Fruit fly (Drosophila melanogaster) whole organism, adult: ENCODE results near the gene dpy.

Source experiments
- CG11617 ChIP-seq: fragments of 200-800 bp; sonication (Bioruptor generic); optimal IDR thresholded peaks from 2 replicates; lab custom pipeline; 2017; ENCODE audit warnings: mild to moderate bottlenecking, missing biosample characterization, missing genetic modification reagents, missing genetic modification characterization
- CG12768 ChIP-seq: fragments of 200-800 bp; sonication (Bioruptor generic); optimal IDR thresholded peaks from 2 replicates; lab custom pipeline; 2017; ENCODE audit warnings: missing biosample characterization, missing genetic modification characterization, mild to moderate bottlenecking, moderate library complexity, missing genetic modification reagents
- CG14711 ChIP-seq: fragments of 200-800 bp; sonication (Bioruptor generic); optimal IDR thresholded peaks from 2 replicates; lab custom pipeline; 2018; ENCODE audit warnings: missing biosample characterization, mild to moderate bottlenecking, missing genetic modification characterization, moderate library complexity
- CG1620 ChIP-seq: fragments of 200-800 bp; sonication (Bioruptor generic); optimal IDR thresholded peaks from 2 replicates; lab custom pipeline; 2016; ENCODE audit warnings: missing biosample characterization, missing genetic modification characterization
- CG33017 ChIP-seq: fragments of 200-800 bp; sonication (Bioruptor generic); optimal IDR thresholded peaks from 2 replicates; lab custom pipeline; 2018; ENCODE audit warnings: missing biosample characterization, mild to moderate bottlenecking, missing genetic modification characterization, moderate library complexity
- CG5204 ChIP-seq: fragments of 200-800 bp; sonication (Bioruptor generic); optimal IDR thresholded peaks from 2 replicates; lab custom pipeline; 2016; ENCODE audit warnings: missing biosample characterization, missing genetic modification characterization
- CG7045 ChIP-seq: fragments of 200-800 bp; sonication (Bioruptor generic); optimal IDR thresholded peaks from 2 replicates; lab custom pipeline; 2017; ENCODE audit warnings: missing biosample characterization, mild to moderate bottlenecking, missing genetic modification characterization
- CG7101 ChIP-seq: fragments of 200-800 bp; sonication (Bioruptor generic); optimal IDR thresholded peaks from 2 replicates; lab custom pipeline; 2018; ENCODE audit warnings: missing biosample characterization, mild to moderate bottlenecking, missing genetic modification characterization, moderate library complexity
- Clk ChIP-seq: fragments of 200-800 bp; sonication (Bioruptor generic); optimal IDR thresholded peaks from 2 replicates; lab custom pipeline; 2017; ENCODE audit warnings: missing biosample characterization, missing genetic modification characterization
- Crg-1 ChIP-seq: fragments of 200-800 bp; sonication (Bioruptor generic); optimal IDR thresholded peaks from 2 replicates; lab custom pipeline; 2016; ENCODE audit warnings: missing biosample characterization, missing genetic modification characterization
- Hr96 ChIP-seq: fragments of 200-800 bp; sonication (Bioruptor generic); optimal IDR thresholded peaks from 2 replicates; lab custom pipeline; 2016; ENCODE audit warnings: missing biosample characterization, missing genetic modification characterization
- Mnt ChIP-seq: fragments of 200-800 bp; sonication (Bioruptor generic); optimal IDR thresholded peaks from 2 replicates; lab custom pipeline; 2016; ENCODE audit warnings: missing biosample characterization, mild to moderate bottlenecking, missing genetic modification characterization
- bab1 ChIP-seq: fragments of 200-800 bp; sonication (Bioruptor generic); optimal IDR thresholded peaks from 3 replicates; lab custom pipeline; 2019; ENCODE audit warnings: missing biosample characterization, mild to moderate bottlenecking, missing genetic modification characterization, moderate library complexity
- cic ChIP-seq: fragments of 200-800 bp; sonication (Bioruptor generic); optimal IDR thresholded peaks from 2 replicates; lab custom pipeline; 2017; ENCODE audit warnings: missing biosample characterization, mild to moderate bottlenecking, missing genetic modification characterization, moderate library complexity
- cnc ChIP-seq, 2 experiments: fragments of >200 bp; optimal IDR thresholded peaks; 2 replicates each; lab custom pipeline; 2017
- kay ChIP-seq: fragments of 200-800 bp; sonication (Bioruptor generic); peaks from one replicate; lab custom pipeline; 2016; ENCODE audit warnings: missing biosample characterization, missing genetic modification characterization, borderline replicate concordance
- ovo ChIP-seq: fragments of 200-800 bp; sonication (Bioruptor generic); optimal IDR thresholded peaks from 2 replicates; lab custom pipeline; 2016; ENCODE audit warnings: missing biosample characterization, missing genetic modification characterization
- pad ChIP-seq: fragments of 200-800 bp; sonication (Bioruptor generic); optimal IDR thresholded peaks from 3 replicates; lab custom pipeline; 2017; ENCODE audit warnings: missing biosample characterization, missing genetic modification characterization, mild to moderate bottlenecking, moderate library complexity, missing genetic modification reagents
- tj ChIP-seq: fragments of 200-800 bp; sonication (Bioruptor generic); optimal IDR thresholded peaks from 3 replicates; lab custom pipeline; 2017; ENCODE audit warnings: missing biosample characterization, mild to moderate bottlenecking, missing genetic modification characterization, moderate library complexity
- toe ChIP-seq: fragments of 200-800 bp; sonication (Bioruptor generic); optimal IDR thresholded peaks from 2 replicates; lab custom pipeline; 2016; ENCODE audit warnings: missing biosample characterization, missing genetic modification characterization

Gene dpy

DNA sequence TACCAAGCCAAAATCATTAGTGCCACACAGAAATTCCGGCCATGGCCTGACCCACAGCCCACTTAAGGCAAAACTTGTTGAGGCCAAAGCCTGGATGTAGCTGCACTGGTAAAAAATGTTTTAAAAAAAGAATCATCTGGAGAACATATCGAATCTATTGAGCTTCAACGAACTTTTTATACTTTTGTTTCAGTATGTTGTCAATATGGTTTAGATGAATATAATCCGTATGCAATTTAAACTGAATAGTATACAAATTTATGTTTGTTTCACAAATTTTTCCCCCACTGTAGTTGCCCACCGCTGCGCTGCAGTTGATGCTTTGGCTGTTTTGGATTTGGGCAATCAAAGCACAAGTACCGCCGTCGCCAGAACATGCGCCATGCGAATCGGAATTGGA is 21.3 kb upstream of the dpy start:
- no peak for TF ChIP-seq CG7045
- TF ChIP-seq toe (GFP tag; lab: Kevin White, UChicago) = no peak
- no peak for TF ChIP-seq CG12768 (GFP tag; lab: Kevin White, UChicago)
- TF ChIP-seq CG11617 (GFP tag; lab: Kevin White, UChicago) = no peak

DNA sequence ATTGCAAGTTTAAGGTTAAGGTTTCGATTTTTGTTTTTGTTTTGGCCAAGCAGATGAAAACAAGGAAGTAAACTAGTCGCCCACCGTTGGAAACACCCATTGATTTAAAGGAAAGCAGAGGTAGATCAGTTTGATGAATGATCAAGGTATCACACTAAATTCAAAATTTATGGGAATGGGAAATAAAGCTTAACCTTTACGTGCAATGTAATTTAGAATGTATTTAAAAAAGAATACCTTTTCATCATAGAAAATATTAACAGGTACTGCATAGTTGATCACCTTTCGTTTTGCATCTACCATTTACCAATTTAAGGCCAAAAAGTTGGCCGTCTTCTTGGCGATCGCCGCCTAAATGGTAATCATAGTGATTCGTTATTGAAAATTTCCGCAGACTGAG is 18.9 kb upstream of the dpy start:
- TF ChIP-seq Mnt (GFP tag; lab: Kevin White, UChicago) = no peak
- TF ChIP-seq CG1620 (GFP tag; lab: Kevin White, UChicago) = no peak
- TF ChIP-seq Hr96 (GFP tag; lab: Kevin White, UChicago) = no peak
- no peak for TF ChIP-seq CG33017 (tag; lab: Kevin White, UChicago)
- TF ChIP-seq CG5204 = no peak
- no peak for TF ChIP-seq cic (GFP tag; lab: Kevin White, UChicago)

DNA sequence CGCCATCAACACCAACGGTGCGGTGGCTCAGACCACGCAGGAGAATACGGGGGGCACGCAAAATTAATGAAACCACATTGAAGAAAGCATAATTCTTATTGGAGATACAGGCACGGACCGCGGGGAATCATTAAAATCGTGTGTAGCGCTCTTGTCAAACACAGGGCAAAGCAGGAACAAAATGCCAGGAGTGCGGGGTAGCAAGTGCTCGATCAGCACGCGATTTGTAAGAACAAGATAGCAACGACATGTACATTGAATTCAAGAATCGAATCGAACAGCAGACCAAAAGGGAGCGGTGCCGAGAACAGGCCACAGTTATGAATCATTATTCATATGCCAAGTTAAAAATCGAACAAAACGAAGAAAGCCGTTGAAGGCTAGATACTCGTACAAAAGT is 12.9 kb upstream of the dpy start:
- TF ChIP-seq ovo (GFP tag; lab: Kevin White, UChicago) (no peak), tj (GFP tag; lab: Kevin White, UChicago) (no peak), CG5204 (no peak), Mnt (GFP tag; lab: Kevin White, UChicago) (no peak), pad (GFP tag; lab: Kevin White, UChicago) (no peak), CG12768 (GFP tag; lab: Kevin White, UChicago) (no peak), kay (GFP tag; lab: Kevin White, UChicago) (no peak), cnc (optimal IDR thresholded peaks at IDR 0.05; lab: Kevin White, UChicago) (no peak)

DNA sequence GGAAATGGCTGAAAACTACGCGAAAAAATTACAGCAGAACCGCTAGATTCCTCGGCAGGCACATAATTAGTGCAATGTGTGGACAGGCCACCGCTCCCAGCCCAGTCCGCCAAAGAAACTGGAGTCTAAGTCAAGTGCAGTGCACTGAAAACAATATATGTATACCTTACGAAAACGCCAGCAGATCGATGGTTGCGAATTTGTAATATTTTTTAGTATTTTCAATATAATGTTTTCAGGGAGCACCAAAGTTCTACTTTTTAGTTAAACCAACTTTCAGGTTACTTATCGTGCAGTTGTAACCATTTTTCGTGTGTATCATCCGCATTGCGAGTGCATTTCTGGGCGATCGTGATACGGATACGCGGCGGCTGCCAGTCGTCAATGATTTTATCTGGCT is 7.8 kb upstream of the dpy start:
- TF ChIP-seq toe (GFP tag; lab: Kevin White, UChicago) (no peak), CG5204 (no peak), cic (GFP tag; lab: Kevin White, UChicago) (no peak), CG12768 (GFP tag; lab: Kevin White, UChicago) (no peak), Clk (no peak), Crg-1 (no peak)

DNA sequence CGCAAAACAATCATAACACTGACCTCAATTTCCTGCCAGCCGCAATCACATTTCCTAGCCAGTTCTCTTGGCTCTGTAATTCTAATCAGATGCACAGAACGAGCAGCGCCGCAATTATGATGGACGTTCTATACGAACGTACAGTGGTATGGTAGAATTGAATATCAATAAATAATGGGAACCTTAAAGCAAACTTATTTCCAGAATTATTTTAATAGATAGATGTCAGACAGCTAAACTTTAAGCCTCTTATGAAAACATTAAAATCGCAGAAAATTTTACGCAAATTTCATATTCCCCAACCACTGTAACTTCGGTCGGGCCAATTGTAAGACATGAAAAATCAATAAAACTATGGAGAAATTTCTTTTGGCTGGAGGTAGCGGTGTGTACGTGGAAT is 5.1 kb upstream of the dpy start:
- TF ChIP-seq bab1 (GFP tag; lab: Kevin White, UChicago) (no peak), ovo (GFP tag; lab: Kevin White, UChicago) (no peak), pad (GFP tag; lab: Kevin White, UChicago) (no peak), toe (GFP tag; lab: Kevin White, UChicago) (no peak), CG7045 (no peak), CG11617 (GFP tag; lab: Kevin White, UChicago) (no peak), CG33017 (tag; lab: Kevin White, UChicago) (no peak), CG1620 (GFP tag; lab: Kevin White, UChicago) (no peak), CG12768 (GFP tag; lab: Kevin White, UChicago) (no peak), cnc (optimal IDR thresholded peaks at IDR 0.05; lab: Kevin White, UChicago) (no peak), CG14711 (no peak), cic (GFP tag; lab: Kevin White, UChicago) (no peak), CG5204 (no peak), Hr96 (GFP tag; lab: Kevin White, UChicago) (no peak), tj (GFP tag; lab: Kevin White, UChicago) (no peak), CG7101 (no peak), Clk (no peak), Mnt (GFP tag; lab: Kevin White, UChicago) (no peak), kay (GFP tag; lab: Kevin White, UChicago) (no peak)

DNA sequence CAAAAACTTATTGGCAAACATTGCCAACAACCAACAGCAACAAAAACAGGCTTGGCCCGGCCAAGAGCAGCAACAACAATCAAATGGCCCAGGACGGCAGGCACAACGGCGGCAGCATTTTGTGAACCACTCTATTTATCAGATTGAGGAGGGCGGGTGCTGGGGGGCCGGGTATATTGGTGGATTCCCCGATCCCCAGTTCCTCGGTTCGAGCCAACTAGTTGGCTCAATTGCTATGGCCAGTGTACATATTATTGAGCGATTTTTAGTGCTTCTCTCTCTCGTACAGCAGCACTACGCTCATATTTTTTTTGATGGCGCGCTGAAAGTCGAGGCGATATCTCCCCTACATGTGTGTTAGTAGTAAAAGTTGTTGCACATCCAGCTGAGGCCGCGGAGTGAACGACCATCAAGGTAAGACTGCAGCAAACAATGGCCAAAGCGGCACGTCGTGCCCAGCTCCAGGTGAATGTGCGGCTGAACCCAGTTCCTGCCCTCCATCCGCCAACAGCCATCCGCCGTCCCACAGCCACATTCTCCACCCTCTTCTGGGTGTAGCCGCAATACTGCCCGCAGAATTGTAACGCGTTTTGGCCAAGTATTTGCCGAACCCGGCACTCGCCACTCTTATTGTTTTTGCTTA is 14.2 kb downstream of the dpy start:
- TF ChIP-seq CG14711 (no peak), cnc (optimal IDR thresholded peaks at IDR 0.05; lab: Kevin White, UChicago) (no peak), CG12768 (GFP tag; lab: Kevin White, UChicago) (no peak), CG7101 (no peak), Hr96 (GFP tag; lab: Kevin White, UChicago) (no peak), pad (GFP tag; lab: Kevin White, UChicago) (no peak), Crg-1 (no peak), CG5204 (no peak), Clk (no peak), CG7045 (no peak), toe (GFP tag; lab: Kevin White, UChicago) (no peak), CG1620 (GFP tag; lab: Kevin White, UChicago) (no peak), kay (GFP tag; lab: Kevin White, UChicago) (no peak), tj (GFP tag; lab: Kevin White, UChicago) (no peak), bab1 (GFP tag; lab: Kevin White, UChicago) (no peak), cic (GFP tag; lab: Kevin White, UChicago) (no peak), Mnt (GFP tag; lab: Kevin White, UChicago) (no peak), CG33017 (tag; lab: Kevin White, UChicago) (no peak), ovo (GFP tag; lab: Kevin White, UChicago) (no peak), CG11617 (GFP tag; lab: Kevin White, UChicago) (no peak)

DNA sequence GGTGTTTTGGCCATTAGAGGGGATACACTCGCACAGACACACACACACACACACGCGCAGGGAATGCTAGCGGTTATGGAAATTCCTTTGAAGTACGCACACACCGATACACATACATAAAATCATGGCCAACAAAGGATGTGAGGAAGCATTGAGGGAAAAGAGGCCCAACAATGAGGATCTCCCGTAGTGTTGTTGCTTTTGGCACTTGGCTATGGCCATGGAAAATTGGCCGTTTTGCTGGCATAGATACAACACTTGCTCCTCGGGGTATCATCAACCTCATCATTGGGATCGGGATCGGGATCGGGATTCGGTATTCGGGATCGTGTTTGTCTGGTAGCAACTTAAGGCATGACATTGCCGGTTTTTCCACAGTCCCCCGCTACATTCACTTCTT is 16.5 kb downstream of the dpy start:
- no peak for TF ChIP-seq cnc (optimal IDR thresholded peaks at IDR 0.05; lab: Kevin White, UChicago)
- no peak for TF ChIP-seq CG33017 (tag; lab: Kevin White, UChicago)
- no peak for TF ChIP-seq CG5204
- no peak for TF ChIP-seq Mnt (GFP tag; lab: Kevin White, UChicago)
- TF ChIP-seq CG12768 (GFP tag; lab: Kevin White, UChicago) = no peak
- TF ChIP-seq CG11617 (GFP tag; lab: Kevin White, UChicago) = no peak
- no peak for TF ChIP-seq Hr96 (GFP tag; lab: Kevin White, UChicago)
- TF ChIP-seq CG7045 = no peak
- TF ChIP-seq CG7101 = no peak
- no peak for TF ChIP-seq cic (GFP tag; lab: Kevin White, UChicago)
- TF ChIP-seq bab1 (GFP tag; lab: Kevin White, UChicago) = no peak
- no peak for TF ChIP-seq Crg-1
- TF ChIP-seq pad (GFP tag; lab: Kevin White, UChicago) = no peak
- no peak for TF ChIP-seq CG1620 (GFP tag; lab: Kevin White, UChicago)
- TF ChIP-seq toe (GFP tag; lab: Kevin White, UChicago) = no peak
